Worm (Caenorhabditis elegans): ENCODE measurements around the gene F21C10.13.

F21C10.13 gene

DNA sequence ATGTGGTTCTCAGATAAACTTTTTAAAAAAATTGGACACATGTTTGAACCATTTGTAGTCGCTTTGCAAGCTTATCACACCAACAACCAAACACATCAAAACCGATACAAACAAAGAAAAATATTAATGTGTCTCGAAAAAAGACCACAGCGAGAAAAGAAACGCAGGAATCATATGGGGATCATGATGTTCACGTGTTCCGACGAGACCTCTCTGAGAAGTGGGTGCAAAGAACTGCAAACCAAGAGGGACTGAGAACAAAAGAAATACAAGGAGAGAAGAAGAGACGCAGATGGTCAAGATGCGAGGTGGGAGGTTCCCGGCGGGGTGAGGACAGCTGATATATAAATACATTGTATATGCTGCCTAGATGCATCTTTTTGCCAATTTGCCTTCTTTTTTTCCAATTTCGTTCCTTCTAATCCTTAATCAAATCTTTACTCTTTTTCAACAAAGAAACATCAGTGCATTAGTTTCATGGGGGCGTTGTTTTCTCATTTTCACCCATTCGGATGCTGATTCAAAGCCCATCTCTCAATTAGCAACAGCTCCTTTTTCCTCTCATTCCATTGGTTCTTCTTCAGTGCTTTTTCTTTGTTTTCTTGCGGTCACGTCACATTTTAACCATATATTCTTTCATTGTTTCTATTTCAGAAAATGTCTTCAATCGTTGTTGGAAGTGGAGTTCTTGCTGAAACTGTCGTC is 26.3 kb upstream of the F21C10.13 start, which contains the start of gene F21C10.10 (continued):
- no peak for TF ChIP-seq snpc-4 (tag; optimal IDR thresholded peaks at IDR 0.05)
- no peak for TF ChIP-seq ceh-28 (tag; optimal IDR thresholded peaks at IDR 0.05)
- TF ChIP-seq spr-3 (GFP tag; optimal IDR thresholded peaks at IDR 0.05), result peak; percentile 49
- TF ChIP-seq dve-1 (tag; optimal IDR thresholded peaks at IDR 0.05; ENCODE audit: insufficient read depth), result peak; percentile 98
- peak; percentile 59 for TF ChIP-seq set-16 (GFP tag; IDR thresholded peaks at IDR 0.05)
- no peak for TF ChIP-seq dmd-9 (GFP tag; IDR thresholded peaks at IDR 0.05)
- no peak for TF ChIP-seq lim-7 (GFP tag; IDR thresholded peaks at IDR 0.05)
- peak; percentile 59; the same call in 1 of the 2 replicates for TF ChIP-seq ctbp-1 (GFP tag; IDR thresholded peaks at IDR 0.05)
- no peak for TF ChIP-seq fkh-10 (GFP tag; optimal IDR thresholded peaks at IDR 0.05)
- TF ChIP-seq mep-1 (tag; optimal IDR thresholded peaks at IDR 0.05), result peak; percentile 91
- TF ChIP-seq pha-4 (GFP tag; IDR thresholded peaks at IDR 0.05), result peak; percentile 76
- peak; percentile 60 for TF ChIP-seq pha-4 (tag; optimal IDR thresholded peaks at IDR 0.05)
- no peak for TF ChIP-seq ces-1 (GFP tag; optimal IDR thresholded peaks at IDR 0.05)
- no peak for TF ChIP-seq nhr-41 (GFP tag; IDR thresholded peaks at IDR 0.05)
- TF ChIP-seq mdt-29 (GFP tag; IDR thresholded peaks at IDR 0.05), result peak; percentile 76
- no peak for TF ChIP-seq nhr-237 (tag; optimal IDR thresholded peaks at IDR 0.05)
- TF ChIP-seq aly-2 (tag; optimal IDR thresholded peaks at IDR 0.05), result no peak
- no peak for TF ChIP-seq tag-97 (GFP tag; IDR thresholded peaks at IDR 0.05)
- peak; percentile 59 for TF ChIP-seq nhr-25 (tag; optimal IDR thresholded peaks at IDR 0.05; ENCODE audit: borderline replicate concordance, insufficient read depth)
- TF ChIP-seq F44E2.7 (GFP tag; IDR thresholded peaks at IDR 0.05), result no peak
- peak; percentile 93 for TF ChIP-seq mxl-3 (GFP tag; optimal IDR thresholded peaks at IDR 0.05)
- no peak for TF ChIP-seq ama-1 (optimal IDR thresholded peaks at IDR 0.05)

ce11 chrV:9096674-9097073 is 25.4 kb upstream of the F21C10.13 start:
- TF ChIP-seq mep-1 (tag; optimal IDR thresholded peaks at IDR 0.05) (no peak), mxl-3 (GFP tag; optimal IDR thresholded peaks at IDR 0.05) (peak; percentile 7), cey-2 (tag; optimal IDR thresholded peaks at IDR 0.05; ENCODE audit: borderline replicate concordance, insufficient read depth) (no peak), gei-8 (GFP tag; optimal IDR thresholded peaks at IDR 0.05) (no peak), ama-1 (optimal IDR thresholded peaks at IDR 0.05) (peak; percentile 27), hlh-30 (tag; optimal IDR thresholded peaks at IDR 0.05; ENCODE audit: insufficient read depth) (peak; percentile 52), nhr-102 (tag; optimal IDR thresholded peaks at IDR 0.05) (no peak)

DNA sequence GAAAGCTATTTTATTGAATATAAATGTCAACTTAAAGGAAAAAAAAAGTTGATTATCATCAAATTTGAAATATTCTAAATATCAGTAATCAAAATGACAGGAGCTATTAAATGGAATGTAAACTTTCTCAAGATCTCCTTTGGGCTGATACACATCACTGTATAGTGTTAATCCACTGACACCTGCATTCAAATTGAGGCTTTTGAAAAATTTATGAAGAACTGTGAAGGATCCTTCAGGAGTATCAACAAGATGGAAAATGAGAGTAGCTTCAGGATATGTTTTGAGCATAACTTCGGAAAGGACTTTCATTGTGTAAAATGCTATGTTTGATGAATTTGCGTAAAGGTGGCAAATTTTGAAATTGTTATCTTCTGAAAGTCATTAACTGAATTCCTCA is 24.9 kb upstream of the F21C10.13 start:
- TF ChIP-seq mep-1 (tag; optimal IDR thresholded peaks at IDR 0.05), result peak; percentile 0
- TF ChIP-seq ama-1 (optimal IDR thresholded peaks at IDR 0.05), result peak; percentile 17
- TF ChIP-seq D1046.2 (GFP tag; IDR thresholded peaks at IDR 0.05), result no peak
- peak; percentile 24 for TF ChIP-seq aha-1 (tag)
- peak; percentile 18; the same call in 1 of the 2 replicates for TF ChIP-seq T26A8.4 (GFP tag; IDR thresholded peaks at IDR 0.05)
- peak; percentile 17; the same call in 1 of the 2 replicates for TF ChIP-seq php-3 (GFP tag; IDR thresholded peaks at IDR 0.05)
- peak; percentile 39; the same call in 1 of the 2 replicates for TF ChIP-seq lin-38 (GFP tag; IDR thresholded peaks at IDR 0.05)
- peak; percentile 63; the same call in 1 of the 2 replicates for TF ChIP-seq zfp-3 (GFP tag; conservative IDR thresholded peaks at IDR 0.05)
- no peak for TF ChIP-seq mdl-1 (tag; optimal IDR thresholded peaks at IDR 0.05)

ce11 chrV:9098280-9098973 is 23.7 kb upstream of the F21C10.13 start, which contains the start of gene F21C10.9:
Gene F21C10.9, minus strand, starts transcription at chrV:9098696.
- TF ChIP-seq dmd-9 (GFP tag; IDR thresholded peaks at IDR 0.05) (no peak), mxl-2 (GFP tag; conservative IDR thresholded peaks at IDR 0.05) (no peak), dmd-6 (GFP tag; IDR thresholded peaks at IDR 0.05) (peak; percentile 12; the same call in 1 of the 2 replicates), hlh-30 (tag; optimal IDR thresholded peaks at IDR 0.05; ENCODE audit: insufficient read depth) (peak; percentile 51), R02D3.7 (tag; optimal IDR thresholded peaks at IDR 0.05) (no peak), egl-43 (GFP tag; IDR thresholded peaks at IDR 0.05) (no peak), nhr-11 (tag; optimal IDR thresholded peaks at IDR 0.05) (no peak), ceh-44 (GFP tag; IDR thresholded peaks at IDR 0.05) (no peak), ZK546.5 (tag; optimal IDR thresholded peaks at IDR 0.05) (no peak), nhr-28 (tag; optimal IDR thresholded peaks at IDR 0.05) (peak; percentile 94), dmd-8 (GFP tag; IDR thresholded peaks at IDR 0.05) (no peak), attf-4 (tag; optimal IDR thresholded peaks at IDR 0.05) (no peak), ztf-11 (tag; optimal IDR thresholded peaks at IDR 0.05) (no peak), ceh-28 (tag; optimal IDR thresholded peaks at IDR 0.05) (no peak), nhr-237 (tag; optimal IDR thresholded peaks at IDR 0.05) (no peak)
